Fruit fly (Drosophila melanogaster) whole organism, embryonic: ENCODE measurements around the gene ihog.

Source experiments
- Bgb ChIP-seq: fragments of 200-800 bp; sonication (Bioruptor generic); IDR thresholded peaks from 2 replicates; pipeline ENCODE4 v1.3.6; 2022; ENCODE audit warnings: missing biosample characterization, missing genetic modification characterization; ENCODE audit not compliant: partially characterized antibody
- CG10321 ChIP-seq: fragments of 200-800 bp; sonication (Bioruptor generic); IDR thresholded peaks from 2 replicates; pipeline ENCODE4 v1.3.6; 2022; ENCODE audit warnings: missing biosample characterization, missing genetic modification characterization
- CG10431 ChIP-seq: fragments of 200-800 bp; sonication (Bioruptor generic); optimal IDR thresholded peaks from 3 replicates; lab custom pipeline; 2018; ENCODE audit warnings: missing biosample characterization, mild to moderate bottlenecking, missing genetic modification characterization
- CG11085 ChIP-seq: fragments of 200-800 bp; sonication (Bioruptor generic); IDR thresholded peaks from 2 replicates; pipeline ENCODE4 v1.3.6; 2022; ENCODE audit warnings: missing biosample characterization, missing genetic modification characterization
- CG11695 ChIP-seq: fragments of 200-800 bp; sonication (Bioruptor generic); IDR thresholded peaks from 3 replicates; pipeline ENCODE4 v1.3.6; 2022; ENCODE audit warnings: missing biosample characterization, missing genetic modification characterization
- CG13287 ChIP-seq: fragments of 200-800 bp; sonication (Bioruptor generic); IDR thresholded peaks from 2 replicates; pipeline ENCODE4 v1.3.6; 2022; ENCODE audit warnings: missing biosample characterization, missing genetic modification characterization; ENCODE audit not compliant: partially characterized antibody
- CG13624 ChIP-seq: fragments of 200-800 bp; sonication (Bioruptor generic); optimal IDR thresholded peaks from 2 replicates; lab custom pipeline; 2016; ENCODE audit warnings: missing biosample characterization, missing genetic modification characterization
- CG15696 ChIP-seq: fragments of 200-800 bp; sonication (Bioruptor generic); optimal IDR thresholded peaks from 2 replicates; lab custom pipeline; 2019; ENCODE audit warnings: missing biosample characterization, mild to moderate bottlenecking, missing genetic modification characterization, moderate library complexity
- CG1602 ChIP-seq: fragments of 200-800 bp; sonication (Bioruptor generic); optimal IDR thresholded peaks from 3 replicates; lab custom pipeline; 2016; ENCODE audit warnings: missing biosample characterization, missing genetic modification characterization
- CG17361 ChIP-seq: fragments of 200-800 bp; sonication (Bioruptor generic); IDR thresholded peaks from 3 replicates; pipeline ENCODE4 v1.3.6; 2022; ENCODE audit warnings: missing biosample characterization, missing genetic modification characterization
- CG17802 ChIP-seq: fragments of 200-800 bp; sonication (Bioruptor generic); optimal IDR thresholded peaks from 2 replicates; lab custom pipeline; 2018; ENCODE audit warnings: missing biosample characterization, mild to moderate bottlenecking, missing genetic modification characterization, moderate library complexity
- CG2116 ChIP-seq: fragments of 200-800 bp; sonication (Bioruptor generic); optimal IDR thresholded peaks from 3 replicates; lab custom pipeline; 2018; ENCODE audit warnings: missing biosample characterization, mild to moderate bottlenecking, missing genetic modification characterization
- CG32767 ChIP-seq: fragments of 200-800 bp; sonication (Bioruptor generic); IDR thresholded peaks from 2 replicates; pipeline ENCODE4 v1.3.6; 2022; ENCODE audit warnings: missing biosample characterization, missing genetic modification characterization
- CG33557 ChIP-seq: fragments of 200-800 bp; sonication (Bioruptor generic); optimal IDR thresholded peaks from 2 replicates; lab custom pipeline; 2019; ENCODE audit warnings: missing biosample characterization, mild to moderate bottlenecking, missing genetic modification characterization, moderate library complexity
- CG3838 ChIP-seq: fragments of 200-800 bp; sonication (Bioruptor generic); optimal IDR thresholded peaks from 3 replicates; lab custom pipeline; 2016; ENCODE audit warnings: missing biosample characterization, missing genetic modification characterization
- CG7745 ChIP-seq: fragments of 200-800 bp; sonication (Bioruptor generic); optimal IDR thresholded peaks from 2 replicates; lab custom pipeline; 2018; ENCODE audit warnings: missing biosample characterization, mild to moderate bottlenecking, missing genetic modification characterization, moderate library complexity
- CG8089 ChIP-seq: fragments of 200-800 bp; sonication (Bioruptor generic); optimal IDR thresholded peaks from 3 replicates; lab custom pipeline; 2016; ENCODE audit warnings: missing biosample characterization, missing genetic modification characterization
- CG9609 ChIP-seq: fragments of 200-800 bp; sonication (Bioruptor generic); optimal IDR thresholded peaks from 3 replicates; lab custom pipeline; 2016; ENCODE audit warnings: missing biosample characterization, missing genetic modification characterization
- CTCF ChIP-seq: fragments of 200-800 bp; sonication (Bioruptor generic); optimal IDR thresholded peaks from 2 replicates; lab custom pipeline; 2017; ENCODE audit warnings: missing biosample characterization, mild to moderate bottlenecking, missing genetic modification characterization, moderate library complexity
- Dfd ChIP-seq, 2 experiments: fragments of >200 bp; optimal IDR thresholded peaks; 2 replicates each; lab custom pipeline; 2017; ENCODE audit warnings: missing biosample characterization in 2 of 2, missing genetic modification characterization in 2 of 2
- E2f1 ChIP-seq: fragments of 200-800 bp; sonication (Bioruptor generic); IDR thresholded peaks from 2 replicates; pipeline ENCODE4 v1.3.6; 2022; ENCODE audit warnings: missing biosample characterization, missing genetic modification characterization
- ERR ChIP-seq: fragments of 200-800 bp; sonication (Bioruptor generic); optimal IDR thresholded peaks from 2 replicates; lab custom pipeline; 2016; ENCODE audit warnings: missing biosample characterization, missing genetic modification characterization
- Hey ChIP-seq: fragments of 200-800 bp; sonication (Bioruptor generic); optimal IDR thresholded peaks from 3 replicates; lab custom pipeline; 2018; ENCODE audit warnings: missing biosample characterization, mild to moderate bottlenecking, missing genetic modification characterization
- HmgZ ChIP-seq: fragments of 200-800 bp; sonication (Bioruptor generic); optimal IDR thresholded peaks from 2 replicates; lab custom pipeline; 2018; ENCODE audit warnings: missing biosample characterization, mild to moderate bottlenecking, missing genetic modification characterization
- MESR4 ChIP-seq: fragments of 200-800 bp; sonication (Bioruptor generic); optimal IDR thresholded peaks from 2 replicates; lab custom pipeline; 2018; ENCODE audit warnings: missing biosample characterization, mild to moderate bottlenecking, missing genetic modification characterization, moderate library complexity
- Opbp ChIP-seq: fragments of 200-800 bp; sonication (Bioruptor generic); IDR thresholded peaks from 3 replicates; pipeline ENCODE4 v1.3.6; 2022; ENCODE audit warnings: missing biosample characterization, missing genetic modification characterization; ENCODE audit not compliant: partially characterized antibody
- Ptx1 ChIP-seq: fragments of 200-800 bp; sonication (Bioruptor generic); IDR thresholded peaks from 2 replicates; pipeline ENCODE4 v1.3.6; 2022; ENCODE audit warnings: missing biosample characterization, missing genetic modification characterization
- Sin3A ChIP-seq: fragments of >200 bp; optimal IDR thresholded peaks from 2 replicates; lab custom pipeline; 2018
- bbx ChIP-seq: fragments of 200-800 bp; sonication (Bioruptor generic); IDR thresholded peaks from 2 replicates; pipeline ENCODE4 v1.3.6; 2022; ENCODE audit warnings: missing biosample characterization, missing genetic modification characterization; ENCODE audit not compliant: partially characterized antibody
- bigmax ChIP-seq: fragments of 200-800 bp; sonication (Bioruptor generic); optimal IDR thresholded peaks from 2 replicates; lab custom pipeline; 2018; ENCODE audit warnings: missing biosample characterization, mild to moderate bottlenecking, missing genetic modification characterization
- bsh ChIP-seq, 2 experiments: fragments of 200-800 bp; sonication (Bioruptor generic); optimal IDR thresholded peaks; 2 replicates each; lab custom pipeline; 2017 to 2018; ENCODE audit warnings: mild to moderate bottlenecking in 2 of 2, missing biosample characterization in 2 of 2, missing genetic modification characterization in 2 of 2, moderate library complexity in 1 of 2
- crp ChIP-seq, 2 experiments: fragments of 200-800 bp; sonication (Bioruptor generic); optimal IDR thresholded peaks; 2 replicates in 1 of 2; 3 replicates in 1 of 2; lab custom pipeline; 2017; ENCODE audit warnings: missing biosample characterization in 2 of 2, missing genetic modification characterization in 2 of 2, mild to moderate bottlenecking in 1 of 2, moderate library complexity in 1 of 2
- dimm ChIP-seq: fragments of 200-800 bp; sonication (Bioruptor generic); IDR thresholded peaks from 2 replicates; pipeline ENCODE4 v1.3.6; 2022; ENCODE audit warnings: missing biosample characterization, missing genetic modification characterization
- esg ChIP-seq: fragments of 200-800 bp; sonication (Bioruptor generic); conservative IDR thresholded peaks from 2 replicates; pipeline ENCODE4 v1.3.6; 2022; ENCODE audit warnings: missing biosample characterization, missing genetic modification characterization
- hkb ChIP-seq, 2 experiments: fragments of 200-800 bp in 1 of 2; fragments of >200 bp in 1 of 2; sonication (Bioruptor generic) in 1 of 2; IDR thresholded peaks in 1 of 2; optimal IDR thresholded peaks in 1 of 2; 2 replicates each; pipeline versions ENCODE4 v1.3.6 to Lab custom; 2017 to 2022; ENCODE audit warnings: missing biosample characterization in 1 of 2, missing genetic modification characterization in 1 of 2
- kni ChIP-seq: fragments of 200-800 bp; sonication (Bioruptor generic); optimal IDR thresholded peaks from 3 replicates; lab custom pipeline; 2017; ENCODE audit warnings: mild to moderate bottlenecking, missing biosample characterization, missing genetic modification reagents, missing genetic modification characterization
- knrl ChIP-seq: fragments of 200-800 bp; sonication (Bioruptor generic); IDR thresholded peaks from 3 replicates; pipeline ENCODE4 v1.3.6; 2022; ENCODE audit warnings: missing biosample characterization, missing genetic modification characterization; ENCODE audit not compliant: partially characterized antibody
- mirr ChIP-seq: fragments of 200-800 bp; sonication (Bioruptor generic); optimal IDR thresholded peaks from 3 replicates; lab custom pipeline; 2018; ENCODE audit warnings: missing biosample characterization, mild to moderate bottlenecking, missing genetic modification characterization
- nau ChIP-seq: fragments of 200-800 bp; sonication (Bioruptor generic); optimal IDR thresholded peaks from 3 replicates; lab custom pipeline; 2017; ENCODE audit warnings: missing biosample characterization, mild to moderate bottlenecking, missing genetic modification characterization, missing genetic modification reagents
- nmo ChIP-seq: fragments of 200-800 bp; sonication (Bioruptor generic); optimal IDR thresholded peaks from 2 replicates; lab custom pipeline; 2018; ENCODE audit warnings: missing biosample characterization, mild to moderate bottlenecking, missing genetic modification characterization, moderate library complexity
- nom ChIP-seq: fragments of 200-800 bp; sonication (Bioruptor generic); optimal IDR thresholded peaks from 2 replicates; lab custom pipeline; 2017; ENCODE audit warnings: missing biosample characterization, missing genetic modification characterization, mild to moderate bottlenecking, moderate library complexity, missing genetic modification reagents
- onecut ChIP-seq: fragments of 200-800 bp; sonication (Bioruptor generic); IDR thresholded peaks from 2 replicates; pipeline ENCODE4 v1.3.6; 2022; ENCODE audit warnings: missing biosample characterization, missing genetic modification characterization
- otp ChIP-seq: fragments of 200-800 bp; sonication (Bioruptor generic); IDR thresholded peaks from 3 replicates; pipeline ENCODE4, ENCODE4 v1.3.6; 2022; ENCODE audit warnings: missing biosample characterization, missing genetic modification characterization
- pho ChIP-seq: fragments of 200-800 bp; sonication (Bioruptor generic); optimal IDR thresholded peaks from 2 replicates; lab custom pipeline; 2016; ENCODE audit warnings: missing biosample characterization, missing genetic modification characterization
- rib ChIP-seq: fragments of 200-800 bp; sonication (Bioruptor generic); IDR thresholded peaks from 2 replicates; pipeline ENCODE4 v1.3.6; 2022; ENCODE audit warnings: missing biosample characterization, missing genetic modification characterization
- row ChIP-seq: fragments of 200-800 bp; sonication (Bioruptor generic); IDR thresholded peaks from 3 replicates; pipeline ENCODE4 v1.3.6; 2022; ENCODE audit warnings: missing biosample characterization, missing genetic modification characterization
- sens ChIP-seq: fragments of 200-800 bp; sonication (Bioruptor generic); peaks from one replicate; lab custom pipeline; 2016; ENCODE audit warnings: missing biosample characterization, missing genetic modification characterization
- shn ChIP-seq: fragments of 200-800 bp; sonication (Bioruptor generic); optimal IDR thresholded peaks from 3 replicates; lab custom pipeline; 2016; ENCODE audit warnings: missing biosample characterization, missing genetic modification characterization
- slp2 ChIP-seq: fragments of 200-800 bp; sonication (Bioruptor generic); optimal IDR thresholded peaks from 2 replicates; lab custom pipeline; 2016; ENCODE audit warnings: missing biosample characterization, missing genetic modification characterization
- so ChIP-seq: fragments of 200-800 bp; sonication (Bioruptor generic); IDR thresholded peaks from 3 replicates; pipeline ENCODE4 v1.3.6; 2022; ENCODE audit warnings: missing biosample characterization, missing genetic modification characterization
- zf30C ChIP-seq: fragments of 200-800 bp; sonication (Bioruptor generic); optimal IDR thresholded peaks from 3 replicates; lab custom pipeline; 2018; ENCODE audit warnings: missing biosample characterization, mild to moderate bottlenecking, missing genetic modification characterization

Gene ihog

dm6 chr2L:6971597-6972036, 23.0 kb upstream of the ihog start, which contains the start of gene snRNP-U1-70K (continued):
- TF ChIP-seq mirr (GFP tag; lab: Kevin White, UChicago) (no peak), shn (GFP tag; lab: Kevin White, UChicago) (no peak), nau (GFP tag; lab: Kevin White, UChicago) (no peak), Ptx1 (GFP tag; lab: Robert Waterston, UW) (no peak), Bgb (peak; percentile 65), CTCF (peak; percentile 78), Hey (tag; lab: Kevin White, UChicago) (no peak), pho (GFP tag; lab: Kevin White, UChicago) (no peak), CG9609 (GFP tag; lab: Kevin White, UChicago) (no peak), CG17361 (GFP tag; lab: Robert Waterston, UW) (no peak), zf30C (GFP tag; lab: Kevin White, UChicago) (no peak), sens (GFP tag; lab: Kevin White, UChicago) (peak; percentile 77), ERR (GFP tag; lab: Kevin White, UChicago) (no peak), CG11695 (no peak), CG3838 (GFP tag; lab: Kevin White, UChicago) (no peak), rib (no peak), nom (GFP tag; lab: Kevin White, UChicago) (no peak), CG32767 (GFP tag; lab: Robert Waterston, UW) (no peak), CG1602 (GFP tag; lab: Kevin White, UChicago) (no peak), Opbp (GFP tag; lab: Robert Waterston, UW) (peak; percentile 20; the same call in 2 of the 3 replicates), hkb (optimal IDR thresholded peaks at IDR 0.05; lab: Kevin White, UChicago) (no peak), hkb (GFP tag; IDR thresholded peaks at IDR 0.05; lab: Robert Waterston, UW) (no peak), HmgZ (peak; percentile 77), CG13624 (GFP tag; lab: Kevin White, UChicago) (no peak), crp (GFP tag; optimal IDR thresholded peaks at IDR 0.05; lab: Kevin White, UChicago) (no peak), otp (GFP tag; lab: Robert Waterston, UW) (no peak), CG2116 (peak; percentile 34), CG10321 (GFP tag; lab: Robert Waterston, UW) (peak; percentile 93), MESR4 (GFP tag; lab: Kevin White, UChicago) (peak; percentile 90), CG11085 (0 out of 2 replicates have a peak, but pooled peaks have one; percentile 13), Dfd (GFP tag; optimal IDR thresholded peaks at IDR 0.05; lab: Kevin White, UChicago) (no peak), E2f1 (GFP tag; lab: Robert Waterston, UW) (no peak), CG10431 (GFP tag; lab: Kevin White, UChicago) (no peak), slp2 (GFP tag; lab: Kevin White, UChicago) (no peak), CG17802 (tag; lab: Kevin White, UChicago) (no peak), CG7745 (peak; percentile 0), bbx (GFP tag; lab: Robert Waterston, UW) (peak; percentile 10), CG15696 (tag; lab: Kevin White, UChicago) (no peak), kni (GFP tag; lab: Kevin White, UChicago) (peak; percentile 4), row (GFP tag; lab: Robert Waterston, UW) (peak; percentile 42; the same call in 2 of the 3 replicates), knrl (GFP tag; lab: Robert Waterston, UW) (peak; percentile 52; the same call in 1 of the 3 replicates), onecut (GFP tag; lab: Robert Waterston, UW) (no peak), esg (GFP tag; lab: Robert Waterston, UW) (no peak), CG33557 (GFP tag; lab: Kevin White, UChicago) (no peak), bigmax (GFP tag; lab: Kevin White, UChicago) (peak; percentile 98), CG13287 (GFP tag; lab: Robert Waterston, UW) (peak; percentile 53; the same call in 1 of the 2 replicates), Sin3A (no peak), nmo (GFP tag; lab: Kevin White, UChicago) (peak; percentile 6), bsh (GFP tag; optimal IDR thresholded peaks at IDR 0.05; lab: Kevin White, UChicago) (no peak), so (GFP tag; lab: Robert Waterston, UW) (no peak), dimm (GFP tag; lab: Robert Waterston, UW) (no peak), CG8089 (GFP tag; lab: Kevin White, UChicago) (no peak)
